Fruit fly (Drosophila melanogaster) S2 (cell line): ENCODE data around the gene comt.

Experiments
- CG8478 ChIP-seq: fragments of >200 bp; optimal IDR thresholded peaks from 2 replicates; lab custom pipeline; 2018
- CTCF ChIP-seq, 2 experiments: fragments of >200 bp; optimal IDR thresholded peaks; 2 replicates each; lab custom pipeline; 2018

DNA sequence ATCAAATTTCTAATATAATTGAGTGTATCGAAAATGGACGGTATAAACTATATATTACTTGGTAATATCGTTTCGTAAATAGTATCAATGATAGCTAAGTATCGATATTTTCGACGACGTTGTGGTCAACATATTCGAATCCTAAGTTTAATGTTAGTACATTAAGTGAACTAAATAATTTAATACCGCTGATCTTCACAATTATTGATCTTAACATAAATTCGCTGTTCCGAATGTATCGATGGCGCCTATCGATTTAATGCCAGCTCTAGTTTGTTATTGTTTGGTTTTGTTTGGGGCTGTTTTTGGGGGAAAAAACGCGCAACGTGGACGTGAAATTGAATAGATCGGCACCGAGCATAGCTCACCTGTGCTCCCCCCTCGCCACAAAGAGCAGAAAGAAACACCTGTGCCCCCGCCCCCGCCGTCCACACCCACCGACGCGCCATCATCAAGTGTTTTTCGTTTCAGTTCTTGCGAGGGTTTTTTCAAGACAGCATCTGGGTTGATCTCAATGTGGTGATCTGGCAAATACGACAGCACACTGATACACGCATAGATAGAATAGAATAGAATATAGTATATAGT, 27.0 kb downstream of the comt start:
- TF ChIP-seq CTCF (optimal IDR thresholded peaks at IDR 0.05; lab: Kevin White, UChicago) (no peak), CG8478 (lab: Kevin White, UChicago) (no peak)
